Worm (Caenorhabditis elegans) whole organism, L3 larva: ENCODE measurements around the gene clec-193.
A peak's percentile ranks its signal among the peaks of the same experiment; 100 is the strongest.
"Not testable (repeated sequence)": the region's sequence is repeated elsewhere in the genome, so short reads cannot be mapped to it uniquely, and the experiment has no call there.

ENCODE experiments used
- ceh-82 ChIP-seq: fragments of 150-350 bp; optimal IDR thresholded peaks from 2 replicates; lab custom pipeline; 2014; ENCODE audit warnings: missing biosample characterization, missing genetic modification characterization
- ceh-9 ChIP-seq: sonication (generic microtip); optimal IDR thresholded peaks from 2 replicates; lab custom pipeline; 2018; ENCODE audit warnings: missing biosample characterization, missing genetic modification characterization
- elt-1 ChIP-seq: fragments of 150-350 bp; optimal IDR thresholded peaks from 2 replicates; lab custom pipeline; 2014; ENCODE audit warnings: missing biosample characterization, missing genetic modification characterization
- elt-2 ChIP-seq: sonication (generic microtip); optimal IDR thresholded peaks from 2 replicates; lab custom pipeline; 2016; ENCODE audit warnings: missing genetic modification reagents, mild to moderate bottlenecking, missing genetic modification characterization, missing compliant biosample characterization
- fkh-10 ChIP-seq: sonication (generic microtip); optimal IDR thresholded peaks from 2 replicates; lab custom pipeline; 2017; ENCODE audit warnings: missing biosample characterization, missing genetic modification reagents, missing genetic modification characterization
- fkh-2 ChIP-seq: fragments of 150-350 bp; optimal IDR thresholded peaks from 2 replicates; lab custom pipeline; 2014; ENCODE audit warnings: missing biosample characterization, missing genetic modification reagents, missing genetic modification characterization
- hmg-11 ChIP-seq: sonication (generic microtip); optimal IDR thresholded peaks from 2 replicates; lab custom pipeline; 2016; ENCODE audit warnings: missing genetic modification characterization, missing compliant biosample characterization
- jun-1 ChIP-seq: fragments of 150-350 bp; optimal IDR thresholded peaks from 2 replicates; lab custom pipeline; 2014; ENCODE audit warnings: missing biosample characterization, missing genetic modification reagents, missing genetic modification characterization
- nhr-11 ChIP-seq: fragments of 150-350 bp; optimal IDR thresholded peaks from 2 replicates; lab custom pipeline; 2014; ENCODE audit warnings: missing biosample characterization, missing genetic modification characterization
- nhr-43 ChIP-seq: sonication (generic microtip); optimal IDR thresholded peaks from 2 replicates; lab custom pipeline; 2016; ENCODE audit warnings: mild to moderate bottlenecking, missing genetic modification characterization, missing compliant biosample characterization; ENCODE audit not compliant: poor library complexity, severe bottlenecking
- pha-4 ChIP-seq: fragments of 150-350 bp; optimal IDR thresholded peaks from 2 replicates; lab custom pipeline; 2014; ENCODE audit warnings: missing biosample characterization, missing genetic modification reagents, missing genetic modification characterization
- pqm-1 ChIP-seq: fragments of 150-350 bp; optimal IDR thresholded peaks from 2 replicates; lab custom pipeline; 2017; ENCODE audit warnings: missing biosample characterization, missing genetic modification characterization, inconsistent platforms
- snpc-4 ChIP-seq: fragments of 150-350 bp; optimal IDR thresholded peaks from 2 replicates; lab custom pipeline; 2014; ENCODE audit warnings: missing biosample characterization, missing genetic modification characterization

clec-193 gene

ce11 chrIV:16775029-16775428 is 31.2 kb downstream of the clec-193 start:
- peak; percentile 21 for TF ChIP-seq hmg-11 (tag; lab: Kevin White, UChicago)
- TF ChIP-seq elt-2 (tag; lab: Kevin White, UChicago), result peak; percentile 76
- TF ChIP-seq nhr-43 (tag; lab: Kevin White, UChicago), result peak; percentile 18
- peak; percentile 19 for TF ChIP-seq pha-4 (tag; lab: Kevin White, UChicago)
- TF ChIP-seq jun-1 (tag; lab: Kevin White, UChicago), result no peak
- no peak for TF ChIP-seq ceh-9
- TF ChIP-seq snpc-4 (tag; lab: Kevin White, UChicago), result peak; percentile 9
- TF ChIP-seq pqm-1 (tag; lab: Kevin White, UChicago), result peak; percentile 26
- no peak for TF ChIP-seq fkh-10 (GFP tag; lab: Kevin White, UChicago)
- no peak for TF ChIP-seq fkh-2 (tag; lab: Kevin White, UChicago)

DNA sequence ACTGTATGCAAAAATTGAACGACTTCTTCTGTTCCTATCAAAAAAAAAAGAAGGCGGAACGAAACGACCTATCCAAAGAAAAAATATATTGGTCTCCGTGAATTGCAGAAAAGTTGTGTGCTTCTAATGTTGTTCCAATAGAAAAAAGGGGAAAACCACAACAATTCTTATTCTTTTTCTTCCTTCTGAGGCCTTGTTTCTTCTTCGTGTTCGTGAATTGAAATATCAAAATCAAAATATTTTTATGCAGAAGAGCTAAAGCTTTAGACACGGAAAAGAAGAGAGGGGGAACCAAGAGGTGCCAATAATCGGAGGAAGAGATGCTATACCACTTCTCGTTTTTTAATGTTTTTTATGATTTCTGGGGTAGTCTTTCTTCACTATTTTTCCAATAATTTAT is 50.5 kb downstream of the clec-193 start, which contains the start of gene Y43D4A.2:
TSS of gene Y43D4A.2 (minus strand) at position 101 of the 400 bp plus-strand sequence.
- TF ChIP-seq nhr-11, elt-1, ceh-82 (tag; lab: Kevin White, UChicago): not testable (repeated sequence)
